Fruit fly (Drosophila melanogaster): ENCODE data around the gene CG7655.

Gene CG7655

DNA sequence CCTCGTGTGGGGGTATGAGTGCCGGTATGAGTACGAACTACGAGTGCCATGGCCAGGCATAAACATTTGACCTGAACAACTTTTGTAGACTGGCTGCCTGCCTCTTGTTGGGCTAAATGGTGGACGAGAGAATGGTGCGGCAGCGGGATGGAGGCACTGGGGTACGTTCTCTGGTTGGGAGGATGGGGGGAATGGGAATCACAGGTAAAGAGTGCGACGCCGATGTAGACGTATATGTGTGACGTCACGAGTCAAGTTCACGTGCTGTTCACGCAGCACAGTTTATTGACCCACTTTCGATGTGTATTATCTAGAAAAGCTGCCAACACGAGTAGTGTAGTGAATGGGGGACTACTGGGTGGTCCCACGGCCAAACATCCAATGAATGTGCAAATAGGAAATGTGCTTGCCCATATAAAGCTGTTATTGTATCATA lies 24.5 kb downstream of the CG7655 start (continued):
- TF ChIP-seq sd (tag; optimal IDR thresholded peaks at IDR 0.05) = peak; percentile 49
- TF ChIP-seq Dll (GFP tag; IDR thresholded peaks at IDR 0.05; ENCODE audit: partially characterized antibody) = no peak
- peak; percentile 68 for TF ChIP-seq sens (GFP tag)
- TF ChIP-seq chm (GFP tag; IDR thresholded peaks at IDR 0.05) = no peak; the same call in 1 of the 2 replicates
- TF ChIP-seq CG6854 (GFP tag; optimal IDR thresholded peaks at IDR 0.05) = no peak
- TF ChIP-seq CG5180 (GFP tag; optimal IDR thresholded peaks at IDR 0.05) = peak; percentile 44
- TF ChIP-seq unc-4 (GFP tag; IDR thresholded peaks at IDR 0.05; ENCODE audit: partially characterized antibody) = no peak
- TF ChIP-seq Mrtf (GFP tag; IDR thresholded peaks at IDR 0.05) = no peak
- TF ChIP-seq exex (tag; optimal IDR thresholded peaks at IDR 0.05) = no peak
- TF ChIP-seq ftz-f1 (GFP tag; optimal IDR thresholded peaks at IDR 0.05) = peak; percentile 83
- peak in 1 of 2 experiments; percentile 24 for TF ChIP-seq Eip74EF (GFP tag; optimal IDR thresholded peaks at IDR 0.05)
- 0 out of 2 replicates have a peak, but pooled peaks have one; percentile 5 for TF ChIP-seq CG3847 (GFP tag; IDR thresholded peaks at IDR 0.05)
- 0 out of 3 replicates have a peak, but pooled peaks have one; percentile 35 for TF ChIP-seq CG6175 (GFP tag; IDR thresholded peaks at IDR 0.05)
- TF ChIP-seq CG18599 (GFP tag; optimal IDR thresholded peaks at IDR 0.05) = peak; percentile 26
- peak; percentile 36 for TF ChIP-seq Deaf1 (tag; optimal IDR thresholded peaks at IDR 0.05)
- TF ChIP-seq Blimp-1 (GFP tag; optimal IDR thresholded peaks at IDR 0.05) = peak; percentile 9
- no peak for TF ChIP-seq CG9817 (tag; optimal IDR thresholded peaks at IDR 0.05)

DNA sequence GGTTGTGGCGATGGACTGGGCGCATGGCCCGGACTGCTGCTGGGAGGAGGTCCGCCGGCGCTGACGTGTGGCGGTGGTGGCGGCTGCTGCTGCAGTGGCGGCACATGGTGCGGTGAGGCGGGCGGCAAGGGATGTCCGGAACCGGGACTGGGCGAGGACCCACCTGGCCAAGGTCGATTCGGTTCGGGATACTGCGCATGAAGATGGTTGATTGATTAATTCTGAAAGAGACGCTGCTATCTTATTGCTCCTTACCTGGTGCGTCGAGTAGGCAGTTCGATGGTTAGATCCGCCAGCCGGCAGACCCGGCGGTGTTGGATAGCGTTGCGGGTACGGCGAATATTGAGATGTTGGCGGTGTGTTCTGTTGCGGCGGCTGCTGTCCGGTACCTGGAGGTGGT lies 25.3 kb downstream of the CG7655 start:
- TF ChIP-seq Ets65A (GFP tag) (peak; percentile 60), H2.0 (GFP tag; IDR thresholded peaks at IDR 0.05) (0 out of 2 replicates have a peak, but pooled peaks have one; percentile 5), Dfd (GFP tag; optimal IDR thresholded peaks at IDR 0.05) (peak in 1 of 2 experiments; percentile 67), vvl (GFP tag; IDR thresholded peaks at IDR 0.05) (0 out of 2 replicates have a peak, but pooled peaks have one; percentile 6), CG13123 (GFP tag; optimal IDR thresholded peaks at IDR 0.05) (no peak), Med (GFP tag) (peak; percentile 59), Doc2 (GFP tag; IDR thresholded peaks at IDR 0.05) (no peak), CG14860 (GFP tag; IDR thresholded peaks at IDR 0.05; ENCODE audit: partially characterized antibody) (0 out of 3 replicates have a peak, but pooled peaks have one; percentile 27), Hey (tag; optimal IDR thresholded peaks at IDR 0.05) (peak; percentile 64), ci (GFP tag; IDR thresholded peaks at IDR 0.05) (0 out of 3 replicates have a peak, but pooled peaks have one; percentile 29), CG6791 (GFP tag; IDR thresholded peaks at IDR 0.05; ENCODE audit: partially characterized antibody) (0 out of 3 replicates have a peak, but pooled peaks have one; percentile 38), CG1602 (GFP tag; optimal IDR thresholded peaks at IDR 0.05) (no peak)

DNA sequence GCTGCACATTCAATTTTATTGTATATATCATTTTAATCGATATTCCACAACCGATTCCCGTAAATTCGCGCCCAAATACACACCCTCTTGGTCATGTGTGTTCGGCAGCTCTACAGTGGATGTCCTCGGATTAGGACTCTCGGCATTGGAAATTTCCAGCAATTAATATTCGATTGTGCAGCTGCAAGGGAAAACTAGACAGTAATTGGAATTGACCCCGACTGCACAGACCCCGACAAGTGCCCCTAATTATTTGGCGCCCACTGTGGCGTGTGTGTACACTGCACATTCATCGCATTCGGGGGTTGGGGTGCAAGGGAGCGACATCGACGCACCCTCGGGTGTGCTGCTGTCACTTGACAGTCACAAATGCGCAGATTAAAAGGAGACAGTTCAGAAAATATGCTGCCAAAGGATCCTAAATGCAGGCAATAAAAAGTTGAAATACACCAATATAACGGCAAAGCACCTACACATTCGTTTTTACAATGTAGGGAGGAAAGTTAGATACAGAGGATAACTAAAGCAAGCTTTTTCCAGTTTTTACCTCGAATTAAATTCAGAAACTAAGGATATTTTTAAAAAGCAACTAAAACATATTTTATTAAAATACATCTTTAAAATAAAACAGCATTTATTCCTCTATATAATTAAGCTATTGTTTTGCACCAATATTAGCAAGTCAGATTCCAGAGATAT lies 26.5 kb downstream of the CG7655 start:
- TF ChIP-seq CG8388 (GFP tag; optimal IDR thresholded peaks at IDR 0.05) (peak; percentile 5), CG11695 (GFP tag; IDR thresholded peaks at IDR 0.05) (peak; percentile 35; the same call in 1 of the 3 replicates), CG10366 (GFP tag; IDR thresholded peaks at IDR 0.05) (0 out of 2 replicates have a peak, but pooled peaks have one; percentile 23), ems (GFP tag; optimal IDR thresholded peaks at IDR 0.05) (no peak), az2 (GFP tag; optimal IDR thresholded peaks at IDR 0.05) (no peak), insv (GFP tag; optimal IDR thresholded peaks at IDR 0.05) (no peak), CG6254 (GFP tag; optimal IDR thresholded peaks at IDR 0.05) (no peak), so (GFP tag; IDR thresholded peaks at IDR 0.05) (no peak), dpn (GFP tag; optimal IDR thresholded peaks at IDR 0.05) (no peak), tin (GFP tag; optimal IDR thresholded peaks at IDR 0.05) (peak; percentile 18), zfh1 (GFP tag; IDR thresholded peaks at IDR 0.05) (0 out of 3 replicates have a peak, but pooled peaks have one; percentile 47), sisA (GFP tag; IDR thresholded peaks at IDR 0.05) (peak; percentile 22; the same call in 1 of the 2 replicates), CG7372 (GFP tag; IDR thresholded peaks at IDR 0.05) (no peak), ERR (GFP tag; optimal IDR thresholded peaks at IDR 0.05) (no peak), dmrt11E (tag; optimal IDR thresholded peaks at IDR 0.05) (peak; percentile 7), CG8290 (GFP tag; optimal IDR thresholded peaks at IDR 0.05) (no peak), CG8290 (tag; optimal IDR thresholded peaks at IDR 0.05) (peak in 1 of 2 experiments; percentile 18), bsh (GFP tag; optimal IDR thresholded peaks at IDR 0.05) (peak in 1 of 2 experiments; percentile 23), Ptx1 (GFP tag; IDR thresholded peaks at IDR 0.05) (peak; percentile 10; the same call in 1 of the 2 replicates)
